Worm (Caenorhabditis elegans): ENCODE results near the gene Y81G3A.4.

- TF ChIP-seq ama-1 (optimal IDR thresholded peaks at IDR 0.05) (no peak), R02D3.7 (tag; optimal IDR thresholded peaks at IDR 0.05) (no peak), nhr-43 (tag; optimal IDR thresholded peaks at IDR 0.05; ENCODE audit: poor library complexity, severe bottlenecking) (no peak), fkh-2 (tag; optimal IDR thresholded peaks at IDR 0.05) (no peak), ceh-82 (tag; optimal IDR thresholded peaks at IDR 0.05) (no peak), unc-39 (tag; optimal IDR thresholded peaks at IDR 0.05) (no peak), egl-5 (tag; optimal IDR thresholded peaks at IDR 0.05) (no peak), zag-1 (tag; optimal IDR thresholded peaks at IDR 0.05) (no peak)
Measured at ce11 chrII:13085951-13086350, 5.3 kb upstream of the Y81G3A.4 start.
